Worm (Caenorhabditis elegans): ENCODE measurements around the gene F54D5.24.

F54D5.24 gene

DNA sequence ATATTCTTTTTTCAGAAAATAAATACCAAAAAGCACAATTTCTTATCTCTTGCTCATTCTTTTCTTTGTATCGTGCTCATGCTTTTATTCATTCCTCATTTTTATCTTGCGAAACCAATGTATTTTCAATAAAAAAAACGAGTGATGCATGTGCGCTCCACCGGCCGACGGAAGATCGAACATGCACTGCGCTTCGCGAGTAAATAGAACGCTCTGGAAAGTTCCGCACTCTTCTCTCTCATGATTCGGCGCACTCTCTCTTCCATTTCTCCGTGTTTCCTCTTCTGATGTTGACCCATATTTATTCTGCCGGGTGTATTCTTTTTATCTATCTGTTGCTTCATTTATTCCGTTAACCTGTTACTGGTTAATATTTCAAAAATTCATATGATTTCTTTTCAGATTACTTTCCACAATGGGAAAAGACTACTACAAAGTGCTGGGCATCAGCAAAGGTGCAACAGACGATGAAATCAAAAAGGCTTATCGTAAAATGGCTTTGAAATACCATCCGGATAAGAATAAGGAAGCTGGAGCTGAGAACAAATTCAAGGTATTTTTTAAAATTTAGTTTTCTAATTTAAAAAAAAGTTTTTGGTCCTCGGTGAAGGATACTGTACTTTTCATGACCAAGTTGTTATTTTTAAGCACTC lies 10.3 kb upstream of the F54D5.24 start, which contains the start of gene dnj-13 (continued):
- TF ChIP-seq ceh-58 (GFP tag; IDR thresholded peaks at IDR 0.05) (0 out of 2 replicates have a peak, but pooled peaks have one; percentile 81), hsf-1 (GFP tag; IDR thresholded peaks at IDR 0.05) (peak; percentile 100), sdz-38 (tag; optimal IDR thresholded peaks at IDR 0.05) (no peak), hmg-20 (GFP tag; IDR thresholded peaks at IDR 0.05) (peak; percentile 84), lin-35 (GFP tag; optimal IDR thresholded peaks at IDR 0.05) (peak in 2 of 3 experiments; percentile 18 to 82), B0035.1 (tag; optimal IDR thresholded peaks at IDR 0.05) (peak; percentile 39), sea-2 (GFP tag; IDR thresholded peaks at IDR 0.05) (peak; percentile 88), pha-4 (tag; optimal IDR thresholded peaks at IDR 0.05) (peak; percentile 41), D2030.7 (GFP tag; IDR thresholded peaks at IDR 0.05) (peak; percentile 92), nfyb-1 (GFP tag; IDR thresholded peaks at IDR 0.05) (peak; percentile 97), ztf-26 (tag; optimal IDR thresholded peaks at IDR 0.05) (peak; percentile 96), K12H6.12 (tag; optimal IDR thresholded peaks at IDR 0.05) (peak; percentile 95), ztf-25 (GFP tag; IDR thresholded peaks at IDR 0.05) (peak; percentile 85; the same call in 1 of the 2 replicates), ama-1 (optimal IDR thresholded peaks at IDR 0.05) (peak; percentile 70), ama-1 (GFP tag; optimal IDR thresholded peaks at IDR 0.05) (peak in 1 of 2 experiments; percentile 28), ets-4 (GFP tag; optimal IDR thresholded peaks at IDR 0.05) (no peak), K11D2.4 (GFP tag; IDR thresholded peaks at IDR 0.05) (peak; percentile 96), mxl-1 (tag; optimal IDR thresholded peaks at IDR 0.05) (no peak), hlh-26 (GFP tag; conservative IDR thresholded peaks at IDR 0.05) (no peak), B0336.3 (GFP tag; IDR thresholded peaks at IDR 0.05) (peak; percentile 97), madf-3 (GFP tag; IDR thresholded peaks at IDR 0.05) (peak; percentile 94), attf-5 (GFP tag; optimal IDR thresholded peaks at IDR 0.05) (peak; percentile 85), T26A5.8 (tag; optimal IDR thresholded peaks at IDR 0.05) (peak; percentile 55), ztf-18 (tag; optimal IDR thresholded peaks at IDR 0.05) (peak; percentile 60), mes-4 (tag; optimal IDR thresholded peaks at IDR 0.05) (no peak), die-1 (tag; optimal IDR thresholded peaks at IDR 0.05) (peak; percentile 52), let-607 (tag; optimal IDR thresholded peaks at IDR 0.05) (peak; percentile 72 to 86), ZK185.1 (tag; optimal IDR thresholded peaks at IDR 0.05; ENCODE audit: poor library complexity, severe bottlenecking) (peak; percentile 96), Y53G8AR.9 (GFP tag; conservative IDR thresholded peaks at IDR 0.05) (peak; percentile 98), nhr-179 (tag; optimal IDR thresholded peaks at IDR 0.05) (no peak), zim-3 (tag; optimal IDR thresholded peaks at IDR 0.05) (peak; percentile 89), ztf-28 (GFP tag; IDR thresholded peaks at IDR 0.05) (peak; percentile 83; the same call in 1 of the 2 replicates), snpc-1.1 (tag; optimal IDR thresholded peaks at IDR 0.05; ENCODE audit: insufficient read depth) (no peak), Y67H2A.10 (GFP tag; conservative IDR thresholded peaks at IDR 0.05) (peak; percentile 95), nhr-120 (GFP tag; IDR thresholded peaks at IDR 0.05) (no peak), attf-3 (GFP tag; conservative IDR thresholded peaks at IDR 0.05) (peak; percentile 80), cebp-2 (GFP tag; IDR thresholded peaks at IDR 0.05) (peak; percentile 92), aptf-2 (GFP tag; conservative IDR thresholded peaks at IDR 0.05) (peak; percentile 73), efl-1 (GFP tag; optimal IDR thresholded peaks at IDR 0.05) (peak; percentile 54), dox-1 (GFP tag; IDR thresholded peaks at IDR 0.05) (peak; percentile 97), B0261.1 (tag; optimal IDR thresholded peaks at IDR 0.05) (peak; percentile 39), ekl-4 (GFP tag; IDR thresholded peaks at IDR 0.05) (peak; percentile 98), lin-54 (GFP tag; optimal IDR thresholded peaks at IDR 0.05) (peak; percentile 93), B0019.2 (GFP tag; conservative IDR thresholded peaks at IDR 0.05) (peak; percentile 54; the same call in 1 of the 2 replicates), F57C9.4 (tag; optimal IDR thresholded peaks at IDR 0.05) (no peak), nfya-2 (GFP tag; IDR thresholded peaks at IDR 0.05) (no peak), lin-40 (tag; optimal IDR thresholded peaks at IDR 0.05) (peak; percentile 98), zfh-2 (GFP tag; conservative IDR thresholded peaks at IDR 0.05) (peak; percentile 86; the same call in 1 of the 2 replicates)
